Worm (Caenorhabditis elegans): ENCODE results near the gene Y39G8B.10.

Gene Y39G8B.10

ce11 chrII:13939531-13939930, 43.4 kb downstream of the Y39G8B.10 start, which contains the start of gene W07G1.1:
Gene W07G1.1, minus strand, starts transcription at chrII:13939631.
- no peak for TF ChIP-seq W03F9.2 (tag; optimal IDR thresholded peaks at IDR 0.05)
- TF ChIP-seq him-1 (tag; optimal IDR thresholded peaks at IDR 0.05) = no peak
- TF ChIP-seq dao-5 (tag; optimal IDR thresholded peaks at IDR 0.05) = no peak

ce11 chrII:13938290-13938689, 44.6 kb downstream of the Y39G8B.10 start:
- TF ChIP-seq dao-5 (tag; optimal IDR thresholded peaks at IDR 0.05) (no peak), him-1 (tag; optimal IDR thresholded peaks at IDR 0.05) (no peak), W03F9.2 (tag; optimal IDR thresholded peaks at IDR 0.05) (no peak)

- TF ChIP-seq dao-5 (tag; optimal IDR thresholded peaks at IDR 0.05) = no peak
- no peak for TF ChIP-seq him-1 (tag; optimal IDR thresholded peaks at IDR 0.05)
- TF ChIP-seq W03F9.2 (tag; optimal IDR thresholded peaks at IDR 0.05) = no peak
Measured at ce11 chrII:13935907-13936306, 47.0 kb downstream of the Y39G8B.10 start.

- TF ChIP-seq dao-5 (tag; optimal IDR thresholded peaks at IDR 0.05) (no peak), W03F9.2 (tag; optimal IDR thresholded peaks at IDR 0.05) (no peak), him-1 (tag; optimal IDR thresholded peaks at IDR 0.05) (no peak)
Measured at ce11 chrII:13933534-13933933, 49.4 kb downstream of the Y39G8B.10 start.
